Fruit fly (Drosophila melanogaster) whole organism, embryonic: ENCODE data around the gene CG7582.

Experiments used
- CG10321 ChIP-seq: fragments of 200-800 bp; sonication (Bioruptor generic); IDR thresholded peaks from 2 replicates; pipeline ENCODE4 v1.3.6; 2022; ENCODE audit warnings: missing biosample characterization, missing genetic modification characterization
- CG10979 ChIP-seq: fragments of 200-800 bp; sonication (Bioruptor generic); optimal IDR thresholded peaks from 2 replicates; lab custom pipeline; 2018; ENCODE audit warnings: missing biosample characterization, mild to moderate bottlenecking, missing genetic modification characterization, moderate library complexity
- CG11504 ChIP-seq: fragments of 200-800 bp; sonication (Bioruptor generic); optimal IDR thresholded peaks from 3 replicates; lab custom pipeline; 2019; ENCODE audit warnings: missing biosample characterization, mild to moderate bottlenecking, missing genetic modification characterization, moderate library complexity
- CG11560 ChIP-seq: fragments of 200-800 bp; sonication (Bioruptor generic); IDR thresholded peaks from 3 replicates; pipeline ENCODE4 v1.3.6; 2022; ENCODE audit warnings: missing biosample characterization, missing genetic modification characterization
- CG12219 ChIP-seq: fragments of 200-800 bp; sonication (Bioruptor generic); optimal IDR thresholded peaks from 3 replicates; lab custom pipeline; 2018; ENCODE audit warnings: missing biosample characterization, mild to moderate bottlenecking, missing genetic modification characterization
- CG13424 ChIP-seq: fragments of 200-800 bp; sonication (Bioruptor generic); optimal IDR thresholded peaks from 2 replicates; lab custom pipeline; 2019; ENCODE audit warnings: missing biosample characterization, mild to moderate bottlenecking, missing genetic modification characterization, moderate library complexity
- CG14014 ChIP-seq: fragments of 200-800 bp; sonication (Bioruptor generic); IDR thresholded peaks from 2 replicates; pipeline ENCODE4 v1.3.6; 2022; ENCODE audit warnings: missing biosample characterization, missing genetic modification characterization
- CG14965 ChIP-seq: fragments of 200-800 bp; sonication (Bioruptor generic); optimal IDR thresholded peaks from 2 replicates; lab custom pipeline; 2016; ENCODE audit warnings: missing biosample characterization, missing genetic modification characterization, borderline replicate concordance
- CG17359 ChIP-seq: fragments of 200-800 bp; sonication (Bioruptor generic); optimal IDR thresholded peaks from 3 replicates; lab custom pipeline; 2018; ENCODE audit warnings: missing biosample characterization, mild to moderate bottlenecking, missing genetic modification characterization, moderate library complexity
- CG18262 ChIP-seq: fragments of 200-800 bp; optimal IDR thresholded peaks from 3 replicates; lab custom pipeline; 2019; ENCODE audit warnings: missing biosample characterization, mild to moderate bottlenecking, missing genetic modification characterization, moderate library complexity
- CG2202 ChIP-seq: fragments of 200-800 bp; sonication (Bioruptor generic); optimal IDR thresholded peaks from 2 replicates; lab custom pipeline; 2018; ENCODE audit warnings: missing biosample characterization, mild to moderate bottlenecking, missing genetic modification characterization
- CG31388 ChIP-seq: fragments of 200-800 bp; sonication (Bioruptor generic); optimal IDR thresholded peaks from 2 replicates; lab custom pipeline; 2016; ENCODE audit warnings: missing biosample characterization, missing genetic modification characterization
- CG34422 ChIP-seq: fragments of 200-800 bp; sonication (Bioruptor generic); IDR thresholded peaks from 3 replicates; pipeline ENCODE4 v1.3.6; 2022; ENCODE audit warnings: missing biosample characterization, missing genetic modification characterization
- CG5245 ChIP-seq: fragments of 200-800 bp; sonication (Bioruptor generic); optimal IDR thresholded peaks from 3 replicates; lab custom pipeline; 2016; ENCODE audit warnings: missing biosample characterization, missing genetic modification characterization
- CG6689 ChIP-seq: fragments of 200-800 bp; sonication (Bioruptor generic); IDR thresholded peaks from 2 replicates; pipeline ENCODE4 v1.3.6; 2022; ENCODE audit warnings: missing biosample characterization, missing genetic modification characterization
- CG7357 ChIP-seq: fragments of 200-800 bp; sonication (Bioruptor generic); IDR thresholded peaks from 3 replicates; pipeline ENCODE4 v1.3.6; 2022; ENCODE audit warnings: missing biosample characterization, missing genetic modification characterization
- CG7745 ChIP-seq: fragments of 200-800 bp; sonication (Bioruptor generic); optimal IDR thresholded peaks from 2 replicates; lab custom pipeline; 2018; ENCODE audit warnings: missing biosample characterization, mild to moderate bottlenecking, missing genetic modification characterization, moderate library complexity
- CG7839 ChIP-seq: fragments of 200-800 bp; sonication (Bioruptor generic); optimal IDR thresholded peaks from 3 replicates; lab custom pipeline; 2018; ENCODE audit warnings: missing biosample characterization, mild to moderate bottlenecking, missing genetic modification characterization, moderate library complexity
- CG8924 ChIP-seq: fragments of 200-800 bp; optimal IDR thresholded peaks from 3 replicates; lab custom pipeline; 2019; ENCODE audit warnings: missing biosample characterization, mild to moderate bottlenecking, missing genetic modification characterization, moderate library complexity
- CG9876 ChIP-seq: fragments of 200-800 bp; sonication (Bioruptor generic); optimal IDR thresholded peaks from 2 replicates; lab custom pipeline; 2016; ENCODE audit warnings: missing biosample characterization, missing genetic modification characterization
- CHES-1-like ChIP-seq: fragments of 200-800 bp; sonication (Bioruptor generic); optimal IDR thresholded peaks from 2 replicates; lab custom pipeline; 2016; ENCODE audit warnings: missing biosample characterization, missing genetic modification characterization
- Camta ChIP-seq: fragments of 200-800 bp; sonication (Bioruptor generic); optimal IDR thresholded peaks from 2 replicates; lab custom pipeline; 2016; ENCODE audit warnings: missing biosample characterization, missing genetic modification characterization
- D19B ChIP-seq: fragments of 200-800 bp; sonication (Bioruptor generic); optimal IDR thresholded peaks from 2 replicates; lab custom pipeline; 2017; ENCODE audit warnings: missing biosample characterization, mild to moderate bottlenecking, missing genetic modification characterization
- E2f2 ChIP-seq: fragments of 200-800 bp; sonication (Bioruptor generic); IDR thresholded peaks from 2 replicates; pipeline ENCODE4 v1.3.6; 2022; ENCODE audit warnings: missing biosample characterization, missing genetic modification characterization
- Fer2 ChIP-seq: fragments of 200-800 bp; sonication (Bioruptor generic); optimal IDR thresholded peaks from 2 replicates; lab custom pipeline; 2018; ENCODE audit warnings: missing biosample characterization, mild to moderate bottlenecking, missing genetic modification characterization, moderate library complexity
- H2.0 ChIP-seq: fragments of 200-800 bp; sonication (Bioruptor generic); IDR thresholded peaks from 2 replicates; pipeline ENCODE4 v1.3.6; 2022; ENCODE audit warnings: missing biosample characterization, missing genetic modification characterization
- Hand ChIP-seq: fragments of 200-800 bp; sonication (Bioruptor generic); optimal IDR thresholded peaks from 2 replicates; lab custom pipeline; 2017; ENCODE audit warnings: mild to moderate bottlenecking, missing biosample characterization, missing genetic modification reagents, missing genetic modification characterization
- Hr3 ChIP-seq: fragments of 200-800 bp; sonication (Bioruptor generic); optimal IDR thresholded peaks from 3 replicates; lab custom pipeline; 2016; ENCODE audit warnings: missing biosample characterization, missing genetic modification characterization
- Lhr ChIP-seq: fragments of 200-800 bp; sonication (Bioruptor generic); optimal IDR thresholded peaks from 3 replicates; lab custom pipeline; 2017; ENCODE audit warnings: mild to moderate bottlenecking, missing biosample characterization, missing genetic modification reagents, missing genetic modification characterization
- NfI ChIP-seq: fragments of 200-800 bp; sonication (Bioruptor generic); optimal IDR thresholded peaks from 3 replicates; lab custom pipeline; 2018; ENCODE audit warnings: missing biosample characterization, mild to moderate bottlenecking, missing genetic modification characterization, moderate library complexity
- Optix ChIP-seq: fragments of 200-800 bp; sonication (Bioruptor generic); IDR thresholded peaks from 3 replicates; pipeline ENCODE4 v1.3.6; 2022; ENCODE audit warnings: missing biosample characterization, missing genetic modification characterization
- Rfx ChIP-seq: fragments of 200-800 bp; sonication (Bioruptor generic); IDR thresholded peaks from 2 replicates; pipeline ENCODE4 v1.3.6; 2022; ENCODE audit warnings: missing biosample characterization, missing genetic modification characterization
- Sox100B ChIP-seq: fragments of 200-800 bp; sonication (Bioruptor generic); optimal IDR thresholded peaks from 3 replicates; lab custom pipeline; 2018; ENCODE audit warnings: missing biosample characterization, mild to moderate bottlenecking, missing genetic modification characterization
- Xrp1 ChIP-seq: fragments of 200-800 bp; sonication (Bioruptor generic); IDR thresholded peaks from 2 replicates; pipeline ENCODE4 v1.3.6; 2022; ENCODE audit warnings: missing biosample characterization, missing genetic modification characterization
- abd-A ChIP-seq: fragments of 200-800 bp; sonication (Bioruptor generic); optimal IDR thresholded peaks from 3 replicates; lab custom pipeline; 2019; ENCODE audit warnings: missing biosample characterization, mild to moderate bottlenecking, missing genetic modification characterization, moderate library complexity
- az2 ChIP-seq: fragments of 200-800 bp; sonication (Bioruptor generic); optimal IDR thresholded peaks from 3 replicates; lab custom pipeline; 2016; ENCODE audit warnings: missing biosample characterization, missing genetic modification characterization
- crc ChIP-seq: fragments of 200-800 bp; sonication (Bioruptor generic); optimal IDR thresholded peaks from 2 replicates; lab custom pipeline; 2016; ENCODE audit warnings: missing biosample characterization, missing genetic modification characterization
- danr ChIP-seq: fragments of 200-800 bp; sonication (Bioruptor generic); IDR thresholded peaks from 2 replicates; pipeline ENCODE4 v1.3.6; 2022; ENCODE audit warnings: missing biosample characterization, missing genetic modification characterization
- ems ChIP-seq: fragments of 200-800 bp; sonication (Bioruptor generic); optimal IDR thresholded peaks from 3 replicates; lab custom pipeline; 2016; ENCODE audit warnings: missing biosample characterization, missing genetic modification characterization
- fd3F ChIP-seq: fragments of 200-800 bp; sonication (Bioruptor generic); optimal IDR thresholded peaks from 2 replicates; lab custom pipeline; 2018; ENCODE audit warnings: missing biosample characterization, mild to moderate bottlenecking, missing genetic modification characterization, moderate library complexity
- fu2 ChIP-seq: fragments of 200-800 bp; sonication (Bioruptor generic); optimal IDR thresholded peaks from 2 replicates; lab custom pipeline; 2016; ENCODE audit warnings: missing biosample characterization, missing genetic modification characterization
- gfzf ChIP-seq: fragments of 200-800 bp; sonication (Bioruptor generic); optimal IDR thresholded peaks from 2 replicates; lab custom pipeline; 2016; ENCODE audit warnings: missing biosample characterization, mild to moderate bottlenecking, missing genetic modification characterization, moderate library complexity
- kni ChIP-seq: fragments of 200-800 bp; sonication (Bioruptor generic); optimal IDR thresholded peaks from 3 replicates; lab custom pipeline; 2017; ENCODE audit warnings: mild to moderate bottlenecking, missing biosample characterization, missing genetic modification reagents, missing genetic modification characterization
- lmd ChIP-seq: fragments of 200-800 bp; sonication (Bioruptor generic); IDR thresholded peaks from 2 replicates; pipeline ENCODE4 v1.3.6; 2022; ENCODE audit warnings: missing biosample characterization, missing genetic modification characterization
- luna ChIP-seq: fragments of 200-800 bp; sonication (Bioruptor generic); optimal IDR thresholded peaks from 2 replicates; lab custom pipeline; 2016; ENCODE audit warnings: missing biosample characterization, missing genetic modification characterization
- nau ChIP-seq: fragments of 200-800 bp; sonication (Bioruptor generic); optimal IDR thresholded peaks from 3 replicates; lab custom pipeline; 2017; ENCODE audit warnings: missing biosample characterization, mild to moderate bottlenecking, missing genetic modification characterization, missing genetic modification reagents
- phol ChIP-seq: fragments of 200-800 bp; sonication (Bioruptor generic); optimal IDR thresholded peaks from 3 replicates; lab custom pipeline; 2018; ENCODE audit warnings: missing biosample characterization, mild to moderate bottlenecking, missing genetic modification characterization, moderate library complexity
- salm ChIP-seq: fragments of 200-800 bp; sonication (Bioruptor generic); optimal IDR thresholded peaks from 2 replicates; lab custom pipeline; 2018; ENCODE audit warnings: missing biosample characterization, mild to moderate bottlenecking, missing genetic modification characterization
- sens ChIP-seq: fragments of 200-800 bp; sonication (Bioruptor generic); peaks from one replicate; lab custom pipeline; 2016; ENCODE audit warnings: missing biosample characterization, missing genetic modification characterization
- tgo ChIP-seq: fragments of 200-800 bp; sonication (Bioruptor generic); IDR thresholded peaks from 3 replicates; pipeline ENCODE4 v1.3.6; 2022; ENCODE audit warnings: missing biosample characterization, missing genetic modification characterization
- tin ChIP-seq: fragments of 200-800 bp; sonication (Bioruptor generic); optimal IDR thresholded peaks from 3 replicates; lab custom pipeline; 2016; ENCODE audit warnings: missing biosample characterization, missing genetic modification characterization
- zen ChIP-seq: fragments of 200-800 bp; sonication (Bioruptor generic); optimal IDR thresholded peaks from 3 replicates; lab custom pipeline; 2018; ENCODE audit warnings: missing biosample characterization, mild to moderate bottlenecking, missing genetic modification characterization, moderate library complexity

Gene CG7582

dm6 chr3R:29711434-29711833 lies 29.4 kb upstream of the CG7582 start (continued):
- TF ChIP-seq H2.0 (GFP tag; lab: Robert Waterston, UW): 0 out of 2 replicates have a peak, but pooled peaks have one; percentile 13
- no peak for TF ChIP-seq nau
- 0 out of 3 replicates have a peak, but pooled peaks have one; percentile 30 for TF ChIP-seq CG34422 (GFP tag; lab: Robert Waterston, UW)
- no peak for TF ChIP-seq ems (GFP tag; lab: Kevin White, UChicago)
- no peak for TF ChIP-seq CHES-1-like
- TF ChIP-seq tin: no peak
- no peak for TF ChIP-seq CG17359 (tag; lab: Kevin White, UChicago)
- no peak for TF ChIP-seq CG7745 (tag; lab: Kevin White, UChicago)
- TF ChIP-seq fu2 (GFP tag; lab: Kevin White, UChicago): no peak
- 0 out of 2 replicates have a peak, but pooled peaks have one; percentile 5 for TF ChIP-seq CG6689 (GFP tag; lab: Robert Waterston, UW)
- no peak for TF ChIP-seq NfI (GFP tag; lab: Kevin White, UChicago)
- TF ChIP-seq CG12219 (GFP tag; lab: Kevin White, UChicago): no peak
- TF ChIP-seq sens (GFP tag; lab: Kevin White, UChicago): peak; percentile 81
- peak; percentile 33; the same call in 1 of the 2 replicates for TF ChIP-seq lmd
- TF ChIP-seq Fer2 (tag; lab: Kevin White, UChicago): no peak
- no peak for TF ChIP-seq abd-A (tag; lab: Kevin White, UChicago)
- no peak for TF ChIP-seq CG9876 (GFP tag; lab: Kevin White, UChicago)
- no peak for TF ChIP-seq kni (GFP tag; lab: Kevin White, UChicago)
- TF ChIP-seq phol: peak; percentile 19
- TF ChIP-seq danr (GFP tag; lab: Robert Waterston, UW): no peak
- no peak for TF ChIP-seq fd3F (GFP tag; lab: Kevin White, UChicago)
- TF ChIP-seq CG10979 (tag; lab: Kevin White, UChicago): peak; percentile 11
- TF ChIP-seq Camta (GFP tag; lab: Kevin White, UChicago): peak; percentile 2
- TF ChIP-seq CG7839: peak; percentile 16
- no peak for TF ChIP-seq CG13424
- TF ChIP-seq Hr3 (GFP tag; lab: Kevin White, UChicago): no peak
- no peak for TF ChIP-seq CG31388 (GFP tag; lab: Kevin White, UChicago)
- no peak for TF ChIP-seq zen (tag; lab: Kevin White, UChicago)
- TF ChIP-seq Sox100B (GFP tag; lab: Kevin White, UChicago): no peak
- no peak; the same call in 1 of the 2 replicates for TF ChIP-seq Rfx
- TF ChIP-seq CG2202 (tag; lab: Kevin White, UChicago): no peak
- TF ChIP-seq E2f2 (GFP tag; lab: Robert Waterston, UW): no peak
- no peak for TF ChIP-seq CG14014 (GFP tag; lab: Robert Waterston, UW)
- TF ChIP-seq crc: no peak
- TF ChIP-seq gfzf: no peak
- no peak for TF ChIP-seq tgo (GFP tag; lab: Robert Waterston, UW)
- TF ChIP-seq Optix (GFP tag; lab: Robert Waterston, UW): peak; percentile 46; the same call in 1 of the 3 replicates
- TF ChIP-seq D19B (GFP tag; lab: Kevin White, UChicago): no peak
- no peak for TF ChIP-seq CG5245 (GFP tag; lab: Kevin White, UChicago)
- no peak for TF ChIP-seq CG14965
- peak; percentile 32 for TF ChIP-seq CG11504 (tag; lab: Kevin White, UChicago)
- no peak for TF ChIP-seq CG7357 (GFP tag; lab: Robert Waterston, UW)
- no peak for TF ChIP-seq CG18262 (tag; lab: Kevin White, UChicago)
- no peak for TF ChIP-seq salm (tag; lab: Kevin White, UChicago)
- TF ChIP-seq Hand (GFP tag; lab: Kevin White, UChicago): no peak
- peak; percentile 43 for TF ChIP-seq Xrp1
- TF ChIP-seq CG11560: no peak
- no peak for TF ChIP-seq CG10321 (GFP tag; lab: Robert Waterston, UW)
- peak; percentile 11 for TF ChIP-seq az2 (GFP tag; lab: Kevin White, UChicago)
- TF ChIP-seq CG8924: no peak
- no peak for TF ChIP-seq luna (GFP tag; lab: Kevin White, UChicago)
- TF ChIP-seq Lhr: no peak
